Fruit fly (Drosophila melanogaster): Measurements from ENCODE around the gene CG33985.

- TF ChIP-seq CG34224 (GFP tag; IDR thresholded peaks at IDR 0.05; ENCODE audit: partially characterized antibody) = peak; percentile 31; the same call in 1 of the 3 replicates
- peak; percentile 20 for TF ChIP-seq psq (GFP tag; optimal IDR thresholded peaks at IDR 0.05)
- TF ChIP-seq CoRest (tag; optimal IDR thresholded peaks at IDR 0.05) = peak; percentile 87
- peak; percentile 41 for TF ChIP-seq CG8290 (GFP tag; optimal IDR thresholded peaks at IDR 0.05)
- TF ChIP-seq CG8290 (tag; optimal IDR thresholded peaks at IDR 0.05) = peak in 1 of 2 experiments; percentile 46
- TF ChIP-seq CG11560 (tag; IDR thresholded peaks at IDR 0.05) = peak; percentile 52; the same call in 1 of the 3 replicates
- TF ChIP-seq corto (GFP tag; optimal IDR thresholded peaks at IDR 0.05) = no peak
- peak; percentile 45 for TF ChIP-seq cato (GFP tag; optimal IDR thresholded peaks at IDR 0.05; ENCODE audit: borderline replicate concordance)
- TF ChIP-seq bcd (GFP tag; optimal IDR thresholded peaks at IDR 0.05) = peak; percentile 72
- TF ChIP-seq Sox102F (GFP tag; optimal IDR thresholded peaks at IDR 0.05) = peak; percentile 52
- no peak for TF ChIP-seq Optix (GFP tag; IDR thresholded peaks at IDR 0.05)
- no peak for TF ChIP-seq CG10959 (GFP tag; IDR thresholded peaks at IDR 0.05)
- peak; percentile 66 for TF ChIP-seq phol (tag; optimal IDR thresholded peaks at IDR 0.05)
- no peak for TF ChIP-seq toy (GFP tag; IDR thresholded peaks at IDR 0.05)
- TF ChIP-seq mld (GFP tag; IDR thresholded peaks at IDR 0.05; ENCODE audit: partially characterized antibody) = no peak
Observed at dm6 chr3L:15534274-15535227, 7.9 kb upstream of the CG33985 start.

Measured in whole organism, embryonic.